Worm (Caenorhabditis elegans) whole organism, L3 larva: Measurements from ENCODE around the gene T19D12.2.

ENCODE experiments used
- R02D3.7 ChIP-seq: fragments of 150-350 bp; optimal IDR thresholded peaks from 2 replicates; lab custom pipeline; 2014; ENCODE audit warnings: missing biosample characterization, missing genetic modification characterization
- ZK546.5 ChIP-seq: sonication (generic microtip); optimal IDR thresholded peaks from 2 replicates; lab custom pipeline; 2017; ENCODE audit warnings: missing biosample characterization, missing genetic modification characterization
- aly-2 ChIP-seq: fragments of 150-350 bp; optimal IDR thresholded peaks from 2 replicates; lab custom pipeline; 2014; ENCODE audit warnings: missing biosample characterization, missing genetic modification characterization
- ama-1 ChIP-seq: fragments of 150-350 bp; optimal IDR thresholded peaks from 2 replicates; lab custom pipeline; 2018
- ceh-16 ChIP-seq: sonication (generic microtip); optimal IDR thresholded peaks from 2 replicates; lab custom pipeline; 2017; ENCODE audit warnings: missing biosample characterization, missing genetic modification characterization
- ceh-28 ChIP-seq: fragments of 150-350 bp; optimal IDR thresholded peaks from 2 replicates; lab custom pipeline; 2014; ENCODE audit warnings: missing biosample characterization, missing genetic modification reagents, missing genetic modification characterization
- ceh-82 ChIP-seq: fragments of 150-350 bp; optimal IDR thresholded peaks from 2 replicates; lab custom pipeline; 2014; ENCODE audit warnings: missing biosample characterization, missing genetic modification characterization
- ceh-9 ChIP-seq: sonication (generic microtip); optimal IDR thresholded peaks from 2 replicates; lab custom pipeline; 2018; ENCODE audit warnings: missing biosample characterization, missing genetic modification characterization
- egl-27 ChIP-seq: sonication (generic microtip); optimal IDR thresholded peaks from 4 replicates; lab custom pipeline; 2017; ENCODE audit warnings: missing biosample characterization, missing genetic modification reagents, missing genetic modification characterization
- egl-5 ChIP-seq: fragments of 150-350 bp; optimal IDR thresholded peaks from 2 replicates; lab custom pipeline; 2017; ENCODE audit warnings: missing biosample characterization, missing genetic modification reagents, missing genetic modification characterization, inconsistent platforms
- elt-1 ChIP-seq: fragments of 150-350 bp; optimal IDR thresholded peaks from 2 replicates; lab custom pipeline; 2014; ENCODE audit warnings: missing biosample characterization, missing genetic modification characterization
- elt-2 ChIP-seq: sonication (generic microtip); optimal IDR thresholded peaks from 2 replicates; lab custom pipeline; 2016; ENCODE audit warnings: missing genetic modification reagents, mild to moderate bottlenecking, missing genetic modification characterization, missing compliant biosample characterization
- eor-1 ChIP-seq, 2 experiments: fragments of 150-350 bp; optimal IDR thresholded peaks; 2 replicates each; lab custom pipeline; 2014 to 2018; ENCODE audit warnings: missing biosample characterization in 2 of 2, missing genetic modification characterization in 2 of 2
- fkh-10 ChIP-seq: sonication (generic microtip); optimal IDR thresholded peaks from 2 replicates; lab custom pipeline; 2017; ENCODE audit warnings: missing biosample characterization, missing genetic modification reagents, missing genetic modification characterization
- fos-1 ChIP-seq: fragments of 150-350 bp; optimal IDR thresholded peaks from 2 replicates; lab custom pipeline; 2014; ENCODE audit warnings: missing biosample characterization, missing genetic modification characterization
- hmg-11 ChIP-seq: sonication (generic microtip); optimal IDR thresholded peaks from 2 replicates; lab custom pipeline; 2016; ENCODE audit warnings: missing genetic modification characterization, missing compliant biosample characterization
- lin-15B ChIP-seq: fragments of 150-350 bp; optimal IDR thresholded peaks from 2 replicates; lab custom pipeline; 2014; ENCODE audit warnings: missing biosample characterization, missing genetic modification characterization
- lin-39 ChIP-seq: fragments of 150-350 bp; optimal IDR thresholded peaks from 2 replicates; lab custom pipeline; 2018; ENCODE audit warnings: missing biosample characterization, missing genetic modification reagents, missing genetic modification characterization
- mdl-1 ChIP-seq: fragments of 150-350 bp; optimal IDR thresholded peaks from 2 replicates; lab custom pipeline; 2014; ENCODE audit warnings: missing biosample characterization, missing genetic modification characterization
- nfya-1 ChIP-seq: sonication (generic microtip); optimal IDR thresholded peaks from 2 replicates; lab custom pipeline; 2017; ENCODE audit warnings: missing genetic modification characterization, mild to moderate bottlenecking, missing compliant biosample characterization, antibody characterized with exemption, moderate library complexity; ENCODE audit not compliant: insufficient read depth
- nhr-11 ChIP-seq: fragments of 150-350 bp; optimal IDR thresholded peaks from 2 replicates; lab custom pipeline; 2014; ENCODE audit warnings: missing biosample characterization, missing genetic modification characterization
- nhr-23 ChIP-seq: fragments of 150-350 bp; optimal IDR thresholded peaks from 2 replicates; lab custom pipeline; 2014; ENCODE audit warnings: missing biosample characterization, missing genetic modification reagents, missing genetic modification characterization
- nhr-237 ChIP-seq: fragments of 150-350 bp; optimal IDR thresholded peaks from 2 replicates; lab custom pipeline; 2014; ENCODE audit warnings: missing biosample characterization, missing genetic modification characterization
- nhr-25 ChIP-seq: sonication (generic microtip); optimal IDR thresholded peaks from 2 replicates; lab custom pipeline; 2017; ENCODE audit warnings: missing biosample characterization, missing genetic modification characterization
- nhr-43 ChIP-seq: sonication (generic microtip); optimal IDR thresholded peaks from 2 replicates; lab custom pipeline; 2016; ENCODE audit warnings: mild to moderate bottlenecking, missing genetic modification characterization, missing compliant biosample characterization; ENCODE audit not compliant: poor library complexity, severe bottlenecking
- nhr-67 ChIP-seq: fragments of 150-350 bp; optimal IDR thresholded peaks from 2 replicates; lab custom pipeline; 2014; ENCODE audit warnings: missing biosample characterization, missing genetic modification characterization
- pha-4 ChIP-seq: fragments of 150-350 bp; optimal IDR thresholded peaks from 2 replicates; lab custom pipeline; 2014; ENCODE audit warnings: missing biosample characterization, missing genetic modification reagents, missing genetic modification characterization
- pqm-1 ChIP-seq: fragments of 150-350 bp; optimal IDR thresholded peaks from 2 replicates; lab custom pipeline; 2017; ENCODE audit warnings: missing biosample characterization, missing genetic modification characterization, inconsistent platforms
- snpc-4 ChIP-seq: fragments of 150-350 bp; optimal IDR thresholded peaks from 2 replicates; lab custom pipeline; 2014; ENCODE audit warnings: missing biosample characterization, missing genetic modification characterization
- unc-62 ChIP-seq: fragments of 150-350 bp; sonication (generic microtip); optimal IDR thresholded peaks from 4 replicates; lab custom pipeline; 2014; ENCODE audit warnings: missing biosample characterization, missing genetic modification reagents, missing genetic modification characterization
- zag-1 ChIP-seq: fragments of 150-350 bp; optimal IDR thresholded peaks from 2 replicates; lab custom pipeline; 2014; ENCODE audit warnings: missing biosample characterization, missing genetic modification characterization

The T19D12.2 gene

DNA sequence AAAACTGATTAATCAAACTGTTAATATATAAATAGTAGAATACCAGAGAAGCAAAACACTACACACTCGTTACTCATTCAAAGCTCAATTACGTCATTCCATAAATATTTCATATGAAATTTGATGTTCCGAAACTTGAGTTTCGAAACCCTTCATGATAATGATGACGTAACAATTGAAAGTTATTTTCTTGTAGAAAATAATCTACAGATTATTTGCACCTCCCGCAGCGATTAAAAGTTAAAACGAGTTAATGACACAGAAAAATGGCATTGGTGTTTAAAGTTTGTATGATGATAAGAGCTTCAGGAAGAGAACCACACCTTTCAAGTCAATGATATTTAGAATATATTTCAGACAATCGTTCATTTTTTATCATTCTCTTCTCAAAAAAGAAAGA is 12.8 kb downstream of the T19D12.2 start, which contains the start of gene H43E16.1:
TSS of gene H43E16.1 (plus strand) at position 375 of the 400 bp plus-strand sequence.
- TF ChIP-seq lin-39 (tag; lab: Kevin White, UChicago): no peak
- peak; percentile 62 for TF ChIP-seq pqm-1
- peak; percentile 86 for TF ChIP-seq elt-2 (tag; lab: Kevin White, UChicago)

DNA sequence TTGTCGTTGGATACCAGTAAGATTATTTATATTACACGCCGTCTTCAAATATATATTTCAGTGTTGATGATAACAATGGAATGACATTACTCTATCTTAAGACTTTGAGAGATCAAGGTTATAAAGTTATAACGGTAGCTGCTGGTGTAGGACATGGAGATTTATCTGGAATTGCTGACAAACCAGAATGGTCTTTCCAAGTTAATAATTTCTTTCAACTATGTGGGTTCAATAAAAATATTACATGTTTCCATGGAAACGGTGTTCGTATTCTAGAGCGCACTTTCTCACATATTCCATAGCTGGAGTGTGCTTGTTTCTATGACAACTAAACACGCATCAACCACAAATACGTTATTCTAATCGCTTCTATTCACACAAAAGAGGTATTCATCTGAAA is 18.6 kb downstream of the T19D12.2 start, which contains the start of gene ift-74:
TSS of gene ift-74 (plus strand) at position 301 of the 400 bp plus-strand sequence.
- no peak for TF ChIP-seq nhr-43 (tag; lab: Kevin White, UChicago)
- TF ChIP-seq nhr-25 (tag; lab: Kevin White, UChicago): no peak
- no peak for TF ChIP-seq fos-1 (tag; lab: Kevin White, UChicago)
- no peak for TF ChIP-seq R02D3.7 (tag; lab: Kevin White, UChicago)
- no peak for TF ChIP-seq aly-2 (tag; lab: Kevin White, UChicago)
- no peak for TF ChIP-seq egl-27 (tag; lab: Kevin White, UChicago)
- no peak for TF ChIP-seq elt-2 (tag; lab: Kevin White, UChicago)
- TF ChIP-seq pha-4 (tag; lab: Kevin White, UChicago): no peak
- no peak for TF ChIP-seq nhr-11 (tag; lab: Kevin White, UChicago)
- no peak for TF ChIP-seq ZK546.5
- TF ChIP-seq eor-1 (tag; optimal IDR thresholded peaks at IDR 0.05; lab: Kevin White, UChicago): no peak
- no peak for TF ChIP-seq fkh-10 (GFP tag; lab: Kevin White, UChicago)
- no peak for TF ChIP-seq lin-15B (tag; lab: Kevin White, UChicago)
- TF ChIP-seq ceh-82: no peak

DNA sequence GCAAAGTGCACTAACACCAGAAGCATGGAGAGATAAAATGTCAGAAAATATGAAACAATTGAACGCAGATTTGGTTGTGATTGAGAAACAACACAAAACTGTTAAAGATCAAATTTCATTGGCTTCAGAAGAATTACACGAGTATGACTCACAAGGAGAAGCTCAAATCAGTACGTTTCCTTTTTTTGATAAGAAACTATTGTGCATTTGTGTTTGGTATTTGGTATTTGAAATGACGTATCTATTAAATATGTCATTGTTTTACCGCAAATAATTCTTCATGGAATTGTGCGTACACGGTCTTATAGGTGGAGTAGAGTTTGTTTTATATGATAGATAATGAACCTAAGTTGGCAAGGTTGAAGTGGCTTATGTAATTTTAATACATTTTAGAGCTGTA is 20.3 kb downstream of the T19D12.2 start:
- TF ChIP-seq ceh-28 (tag; lab: Kevin White, UChicago) (no peak), nhr-23 (tag; lab: Kevin White, UChicago) (no peak), lin-39 (tag; lab: Kevin White, UChicago) (no peak), pqm-1 (peak; percentile 76), ceh-82 (no peak), eor-1 (tag; optimal IDR thresholded peaks at IDR 0.05; lab: Kevin White, UChicago) (no peak), ceh-9 (tag; lab: Kevin White, UChicago) (no peak), snpc-4 (tag; lab: Kevin White, UChicago) (no peak), ZK546.5 (no peak), hmg-11 (tag; lab: Kevin White, UChicago) (no peak), zag-1 (tag; lab: Kevin White, UChicago) (no peak), fos-1 (tag; lab: Kevin White, UChicago) (no peak), nhr-237 (tag; lab: Kevin White, UChicago) (no peak), elt-2 (tag; lab: Kevin White, UChicago) (peak; percentile 59), ama-1 (no peak), unc-62 (GFP tag; lab: Kevin White, UChicago) (no peak)

DNA sequence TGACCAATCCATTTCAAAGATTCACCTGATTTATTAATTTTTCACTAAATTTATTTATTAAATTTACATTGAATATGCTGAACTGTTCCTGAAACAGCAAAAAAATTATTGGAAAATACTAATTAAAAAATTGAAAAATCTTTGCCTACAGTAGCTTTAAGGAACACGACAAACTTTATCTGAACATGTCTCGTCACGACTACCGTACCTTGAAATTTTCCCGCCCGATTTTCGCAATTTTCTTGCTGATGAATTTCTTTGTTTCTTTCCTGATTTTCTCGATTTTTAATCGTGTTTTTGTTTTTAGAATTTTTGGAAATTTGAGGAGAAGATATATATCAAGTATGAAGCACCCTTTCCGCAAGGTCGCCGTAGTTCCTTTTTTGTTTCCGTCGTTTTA is 21.8 kb downstream of the T19D12.2 start:
- TF ChIP-seq nhr-67 (tag; lab: Kevin White, UChicago) (no peak), elt-1 (no peak), nhr-11 (tag; lab: Kevin White, UChicago) (no peak), nhr-25 (tag; lab: Kevin White, UChicago) (peak; percentile 14)

DNA sequence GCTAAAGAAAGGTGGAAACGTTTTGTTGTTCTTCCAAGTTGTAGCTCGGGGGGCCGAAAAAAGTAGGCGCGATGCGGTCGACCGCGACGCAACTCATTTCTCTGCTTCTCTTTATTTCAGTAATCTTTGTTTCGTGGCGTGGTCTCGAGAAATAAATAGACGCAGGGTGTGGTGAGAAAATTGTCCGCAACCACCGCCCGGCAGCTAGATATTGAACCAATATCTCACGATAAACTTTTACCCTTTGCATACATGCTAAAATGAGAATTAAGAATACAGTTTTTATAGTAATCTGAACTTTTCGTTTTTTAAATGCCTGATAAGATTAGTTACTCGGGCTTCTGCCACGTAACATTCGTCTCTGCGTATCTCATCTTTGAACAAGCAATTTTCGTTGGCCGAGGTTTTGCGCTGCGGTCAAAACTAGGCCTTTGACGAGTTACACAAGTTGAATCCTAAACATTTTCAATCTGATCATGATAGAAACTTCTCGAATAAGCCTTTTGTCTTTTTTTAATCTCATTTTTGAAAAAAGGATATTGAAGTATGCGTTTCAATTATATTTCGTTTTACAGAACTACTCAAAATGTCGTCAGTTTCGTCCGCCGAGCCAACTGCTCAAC is 22.6 kb downstream of the T19D12.2 start, which contains the start of gene gyf-1:
TSS of gene gyf-1 (plus strand) at position 573 of the 623 bp plus-strand sequence.
- TF ChIP-seq lin-15B (tag; lab: Kevin White, UChicago) (peak; percentile 73), pha-4 (tag; lab: Kevin White, UChicago) (peak; percentile 7), snpc-4 (tag; lab: Kevin White, UChicago) (peak; percentile 61), nhr-23 (tag; lab: Kevin White, UChicago) (peak; percentile 0), mdl-1 (tag; lab: Kevin White, UChicago) (no peak), nfya-1 (tag; lab: Kevin White, UChicago) (peak; percentile 63), ceh-28 (tag; lab: Kevin White, UChicago) (no peak), unc-62 (GFP tag; lab: Kevin White, UChicago) (no peak), pqm-1 (peak; percentile 20), lin-39 (tag; lab: Kevin White, UChicago) (peak; percentile 66), elt-2 (tag; lab: Kevin White, UChicago) (peak; percentile 58), egl-5 (tag; lab: Kevin White, UChicago) (peak; percentile 31), ceh-16 (no peak)
